Fruit fly (Drosophila melanogaster): ENCODE data around the gene CG9098.

dm6 chr2L:6013071-6013417 lies 906 bp upstream of the CG9098 start:
- TF ChIP-seq CG5204 (GFP tag; optimal IDR thresholded peaks at IDR 0.05) = no peak
- TF ChIP-seq CG33017 (tag; optimal IDR thresholded peaks at IDR 0.05) = no peak
- TF ChIP-seq bab1 (GFP tag; optimal IDR thresholded peaks at IDR 0.05) = no peak
- no peak for TF ChIP-seq CG7101 (tag; optimal IDR thresholded peaks at IDR 0.05)
- TF ChIP-seq CG1620 (GFP tag; optimal IDR thresholded peaks at IDR 0.05) = no peak
- TF ChIP-seq cnc (optimal IDR thresholded peaks at IDR 0.05) = no peak

All from whole organism, adult.